Worm (Caenorhabditis elegans): ENCODE results near the gene ZC443.3.

ZC443.3 gene

ce11 chrV:12788451-12788850, 25.5 kb downstream of the ZC443.3 start, which contains the start of gene srbc-44:
TSS of gene srbc-44 (minus strand) at chrV:12788551.
- no peak for TF ChIP-seq lin-13 (GFP tag; optimal IDR thresholded peaks at IDR 0.05)
- TF ChIP-seq mep-1 (tag; optimal IDR thresholded peaks at IDR 0.05): no peak
- TF ChIP-seq nhr-237 (tag; optimal IDR thresholded peaks at IDR 0.05): no peak
- no peak for TF ChIP-seq dpl-1 (GFP tag; optimal IDR thresholded peaks at IDR 0.05)
- TF ChIP-seq ceh-62 (tag; optimal IDR thresholded peaks at IDR 0.05): no peak
- TF ChIP-seq dmd-8 (GFP tag; IDR thresholded peaks at IDR 0.05): no peak
- TF ChIP-seq dve-1 (tag; optimal IDR thresholded peaks at IDR 0.05; ENCODE audit: insufficient read depth): no peak
- no peak for TF ChIP-seq Y5F2A.4 (GFP tag; optimal IDR thresholded peaks at IDR 0.05)
- TF ChIP-seq madf-5 (GFP tag; IDR thresholded peaks at IDR 0.05): no peak
- TF ChIP-seq R02D3.7 (tag; optimal IDR thresholded peaks at IDR 0.05): no peak
- no peak for TF ChIP-seq gei-8 (GFP tag; optimal IDR thresholded peaks at IDR 0.05)
- TF ChIP-seq pha-4 (GFP tag; IDR thresholded peaks at IDR 0.05): no peak
- TF ChIP-seq pha-4 (tag; optimal IDR thresholded peaks at IDR 0.05): no peak
- TF ChIP-seq Y75B8A.6 (GFP tag; IDR thresholded peaks at IDR 0.05): no peak
- TF ChIP-seq zip-11 (GFP tag; IDR thresholded peaks at IDR 0.05): no peak
- TF ChIP-seq ztf-11 (tag; optimal IDR thresholded peaks at IDR 0.05): no peak
- TF ChIP-seq saeg-2 (GFP tag; IDR thresholded peaks at IDR 0.05): no peak
- TF ChIP-seq lsy-2 (tag; optimal IDR thresholded peaks at IDR 0.05): no peak

ce11 chrV:12787026-12787425, 26.9 kb downstream of the ZC443.3 start, which contains the start of gene fkb-4:
TSS of gene fkb-4 (minus strand) at chrV:12787126.
- TF ChIP-seq vab-7 (GFP tag; IDR thresholded peaks at IDR 0.05): no peak
- no peak for TF ChIP-seq pha-4 (GFP tag; IDR thresholded peaks at IDR 0.05)
- TF ChIP-seq pha-4 (tag; optimal IDR thresholded peaks at IDR 0.05): no peak
- no peak for TF ChIP-seq F26F4.8 (GFP tag; conservative IDR thresholded peaks at IDR 0.05)
- no peak for TF ChIP-seq ceh-32 (tag; optimal IDR thresholded peaks at IDR 0.05; ENCODE audit: poor library complexity)
- TF ChIP-seq Y5F2A.4 (GFP tag; optimal IDR thresholded peaks at IDR 0.05): no peak
- TF ChIP-seq hlh-30 (tag; optimal IDR thresholded peaks at IDR 0.05; ENCODE audit: insufficient read depth): no peak
- no peak for TF ChIP-seq R02D3.7 (tag; optimal IDR thresholded peaks at IDR 0.05)
- TF ChIP-seq pqm-1 (tag; optimal IDR thresholded peaks at IDR 0.05): no peak
- TF ChIP-seq lin-29 (GFP tag; IDR thresholded peaks at IDR 0.05): no peak
- no peak for TF ChIP-seq cey-2 (tag; optimal IDR thresholded peaks at IDR 0.05; ENCODE audit: borderline replicate concordance, insufficient read depth)
- no peak for TF ChIP-seq rbr-2 (tag; optimal IDR thresholded peaks at IDR 0.05)
- no peak for TF ChIP-seq ceh-82 (tag; optimal IDR thresholded peaks at IDR 0.05)

ce11 chrV:12786340-12786739, 27.6 kb downstream of the ZC443.3 start:
- no peak for TF ChIP-seq mes-2 (tag; optimal IDR thresholded peaks at IDR 0.05; ENCODE audit: poor library complexity, severe bottlenecking)
- TF ChIP-seq F26F4.8 (GFP tag; conservative IDR thresholded peaks at IDR 0.05): no peak
- no peak for TF ChIP-seq egl-27 (tag; optimal IDR thresholded peaks at IDR 0.05)

- no peak for TF ChIP-seq F49E8.2 (tag; optimal IDR thresholded peaks at IDR 0.05; ENCODE audit: borderline replicate concordance)
- TF ChIP-seq ces-1 (GFP tag; optimal IDR thresholded peaks at IDR 0.05): no peak
- TF ChIP-seq snpc-4 (tag; optimal IDR thresholded peaks at IDR 0.05): no peak
- TF ChIP-seq mxl-3 (GFP tag; optimal IDR thresholded peaks at IDR 0.05): no peak
- no peak for TF ChIP-seq mxl-2 (GFP tag; conservative IDR thresholded peaks at IDR 0.05)
- TF ChIP-seq egl-43 (GFP tag; IDR thresholded peaks at IDR 0.05): no peak
- no peak for TF ChIP-seq set-16 (GFP tag; IDR thresholded peaks at IDR 0.05)
- no peak for TF ChIP-seq nhr-28 (tag; optimal IDR thresholded peaks at IDR 0.05)
- no peak for TF ChIP-seq Y105C5A.15 (GFP tag; IDR thresholded peaks at IDR 0.05)
- TF ChIP-seq lin-38 (GFP tag; IDR thresholded peaks at IDR 0.05): no peak
- TF ChIP-seq lin-29 (GFP tag; IDR thresholded peaks at IDR 0.05): no peak
- no peak for TF ChIP-seq pha-4 (GFP tag; IDR thresholded peaks at IDR 0.05)
- TF ChIP-seq pha-4 (tag; optimal IDR thresholded peaks at IDR 0.05): no peak
- TF ChIP-seq spr-1 (tag; optimal IDR thresholded peaks at IDR 0.05): no peak
Observed at ce11 chrV:12784861-12785260, 29.1 kb downstream of the ZC443.3 start, which contains the start of gene sre-20. TSS of gene sre-20 (minus strand) at chrV:12784961.

All from whole organism, L4 larva.